Fruit fly (Drosophila melanogaster): ENCODE measurements around the gene CG11977.
A peak's percentile ranks its signal among the peaks of the same experiment; 100 is the strongest.

Gene CG11977

DNA sequence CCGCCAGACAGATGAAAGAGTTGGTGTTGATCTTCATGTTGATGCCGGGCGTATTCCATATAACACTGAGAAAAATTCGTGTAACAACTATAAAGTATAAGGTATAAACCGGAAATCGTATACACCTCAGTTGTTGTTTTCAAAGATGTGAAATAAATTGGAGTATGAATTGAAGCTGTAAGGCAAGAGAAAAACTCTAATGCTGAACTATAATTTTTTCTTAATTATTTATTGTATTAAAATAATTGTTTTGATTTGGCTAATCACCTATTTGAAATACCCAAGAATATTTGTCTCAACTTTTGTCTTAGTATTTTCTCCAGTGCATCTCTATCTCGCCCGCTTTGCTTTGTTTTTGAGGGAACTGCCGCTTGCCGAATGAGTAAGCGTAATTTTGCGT lies 37.2 kb upstream of the CG11977 start (continued):
- TF ChIP-seq tna (GFP tag; IDR thresholded peaks at IDR 0.05; ENCODE audit: partially characterized antibody) (no peak), MBD-R2 (GFP tag; IDR thresholded peaks at IDR 0.05) (no peak), Abd-B (GFP tag; optimal IDR thresholded peaks at IDR 0.05) (peak; percentile 50), Opbp (GFP tag; IDR thresholded peaks at IDR 0.05; ENCODE audit: partially characterized antibody) (no peak), CG17385 (GFP tag; optimal IDR thresholded peaks at IDR 0.05) (peak; percentile 54), ssp (GFP tag; IDR thresholded peaks at IDR 0.05) (no peak), Hr3 (GFP tag; optimal IDR thresholded peaks at IDR 0.05) (peak; percentile 56), CG11696 (GFP tag; IDR thresholded peaks at IDR 0.05) (no peak), PHDP (tag; optimal IDR thresholded peaks at IDR 0.05) (peak; percentile 61), CG10654 (GFP tag; optimal IDR thresholded peaks at IDR 0.05) (peak; percentile 38), CG2889 (GFP tag; IDR thresholded peaks at IDR 0.05) (0 out of 3 replicates have a peak, but pooled peaks have one; percentile 21), CG18599 (GFP tag; optimal IDR thresholded peaks at IDR 0.05) (peak; percentile 14), CTCF (GFP tag; optimal IDR thresholded peaks at IDR 0.05) (no peak), CG18262 (tag; optimal IDR thresholded peaks at IDR 0.05) (peak; percentile 73), ci (GFP tag; IDR thresholded peaks at IDR 0.05) (0 out of 3 replicates have a peak, but pooled peaks have one; percentile 59), prd (optimal IDR thresholded peaks at IDR 0.05) (no peak), prd (GFP tag; IDR thresholded peaks at IDR 0.05) (peak; percentile 73; the same call in 2 of the 3 replicates), Sox102F (GFP tag; optimal IDR thresholded peaks at IDR 0.05) (peak; percentile 85), vvl (GFP tag; IDR thresholded peaks at IDR 0.05) (peak; percentile 42; the same call in 1 of the 2 replicates), Stat92E (GFP tag; optimal IDR thresholded peaks at IDR 0.05) (no peak), NK7.1 (GFP tag; optimal IDR thresholded peaks at IDR 0.05) (no peak), unpg (GFP tag; optimal IDR thresholded peaks at IDR 0.05) (peak; percentile 72), Bdp1 (GFP tag; optimal IDR thresholded peaks at IDR 0.05) (no peak), MESR4 (GFP tag; optimal IDR thresholded peaks at IDR 0.05) (no peak), luna (GFP tag; optimal IDR thresholded peaks at IDR 0.05) (no peak), CG17912 (GFP tag; optimal IDR thresholded peaks at IDR 0.05) (no peak), CG8089 (GFP tag; optimal IDR thresholded peaks at IDR 0.05) (no peak), lbe (GFP tag; optimal IDR thresholded peaks at IDR 0.05) (no peak), Aef1 (GFP tag; IDR thresholded peaks at IDR 0.05) (peak; percentile 31; the same call in 1 of the 3 replicates), CG17802 (tag; optimal IDR thresholded peaks at IDR 0.05) (no peak), CG3995 (GFP tag; optimal IDR thresholded peaks at IDR 0.05) (no peak), Atf-2 (GFP tag; optimal IDR thresholded peaks at IDR 0.05) (no peak), CG8478 (optimal IDR thresholded peaks at IDR 0.05) (no peak), esg (GFP tag; conservative IDR thresholded peaks at IDR 0.05) (peak; percentile 65), CG12071 (GFP tag; optimal IDR thresholded peaks at IDR 0.05) (no peak), ATbp (GFP tag; optimal IDR thresholded peaks at IDR 0.05) (peak; percentile 61), CG34224 (GFP tag; IDR thresholded peaks at IDR 0.05; ENCODE audit: partially characterized antibody) (no peak), lilli (GFP tag; optimal IDR thresholded peaks at IDR 0.05) (no peak), Dbx (GFP tag; IDR thresholded peaks at IDR 0.05) (no peak), lola (GFP tag; optimal IDR thresholded peaks at IDR 0.05) (peak in 1 of 3 experiments; percentile 64), CG6683 (GFP tag; optimal IDR thresholded peaks at IDR 0.05) (no peak), gcm2 (GFP tag; optimal IDR thresholded peaks at IDR 0.05) (no peak), odd (GFP tag; optimal IDR thresholded peaks at IDR 0.05) (peak; percentile 6), CG8388 (GFP tag; optimal IDR thresholded peaks at IDR 0.05) (peak; percentile 69), crol (GFP tag; IDR thresholded peaks at IDR 0.05) (no peak), ttk (GFP tag; IDR thresholded peaks at IDR 0.05) (peak; percentile 49; the same call in 1 of the 2 replicates), Gug (GFP tag; IDR thresholded peaks at IDR 0.05) (no peak), unc-4 (GFP tag; IDR thresholded peaks at IDR 0.05; ENCODE audit: partially characterized antibody) (no peak), dmrt11E (tag; optimal IDR thresholded peaks at IDR 0.05) (peak; percentile 57), phol (tag; optimal IDR thresholded peaks at IDR 0.05) (peak; percentile 83), CG11560 (tag; IDR thresholded peaks at IDR 0.05) (no peak)
